Worm (Caenorhabditis elegans): ENCODE measurements around the gene cct-5.

DNA sequence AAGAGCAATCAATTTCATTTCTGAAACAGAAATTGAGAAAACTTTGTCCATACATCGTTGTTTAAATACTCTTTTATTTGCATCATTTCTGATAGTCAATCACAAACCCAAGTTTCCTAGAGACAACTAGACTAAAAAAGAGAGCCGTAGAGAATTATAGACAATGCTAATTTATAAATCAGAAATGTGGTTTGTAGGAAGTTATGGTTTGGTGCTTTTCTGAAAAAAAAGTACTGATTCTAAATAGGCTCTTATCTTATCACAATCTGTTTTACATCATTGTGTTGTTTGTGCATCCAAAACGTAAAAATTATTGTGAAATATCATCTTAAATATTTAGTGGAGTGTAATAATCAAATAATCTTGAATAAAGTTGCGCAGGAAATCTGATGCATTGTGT lies 32.7 kb upstream of the cct-5 start, which contains the start of gene ugt-62:
- TF ChIP-seq lsy-2 (tag; optimal IDR thresholded peaks at IDR 0.05) (no peak), nhr-237 (tag; optimal IDR thresholded peaks at IDR 0.05) (no peak), egl-27 (tag; optimal IDR thresholded peaks at IDR 0.05) (no peak), nhr-10 (tag; optimal IDR thresholded peaks at IDR 0.05) (no peak), sem-4 (tag; optimal IDR thresholded peaks at IDR 0.05) (no peak), mab-5 (tag; optimal IDR thresholded peaks at IDR 0.05) (no peak), lin-13 (GFP tag; optimal IDR thresholded peaks at IDR 0.05) (no peak), blmp-1 (tag; optimal IDR thresholded peaks at IDR 0.05; ENCODE audit: insufficient read depth) (no peak), elt-3 (tag; optimal IDR thresholded peaks at IDR 0.05) (no peak), nhr-77 (tag; optimal IDR thresholded peaks at IDR 0.05) (no peak), crh-2 (tag; optimal IDR thresholded peaks at IDR 0.05) (peak; percentile 58)
